Fruit fly (Drosophila melanogaster) whole organism, adult: ENCODE measurements around the gene CG31360.
A peak's percentile ranks its signal among the peaks of the same experiment; 100 is the strongest.

Experiments used
- CG14711 ChIP-seq: fragments of 200-800 bp; sonication (Bioruptor generic); optimal IDR thresholded peaks from 2 replicates; lab custom pipeline; 2018; ENCODE audit warnings: missing biosample characterization, mild to moderate bottlenecking, missing genetic modification characterization, moderate library complexity
- CG1620 ChIP-seq: fragments of 200-800 bp; sonication (Bioruptor generic); optimal IDR thresholded peaks from 2 replicates; lab custom pipeline; 2016; ENCODE audit warnings: missing biosample characterization, missing genetic modification characterization
- CG33017 ChIP-seq: fragments of 200-800 bp; sonication (Bioruptor generic); optimal IDR thresholded peaks from 2 replicates; lab custom pipeline; 2018; ENCODE audit warnings: missing biosample characterization, mild to moderate bottlenecking, missing genetic modification characterization, moderate library complexity
- CG5204 ChIP-seq: fragments of 200-800 bp; sonication (Bioruptor generic); optimal IDR thresholded peaks from 2 replicates; lab custom pipeline; 2016; ENCODE audit warnings: missing biosample characterization, missing genetic modification characterization
- CG7101 ChIP-seq: fragments of 200-800 bp; sonication (Bioruptor generic); optimal IDR thresholded peaks from 2 replicates; lab custom pipeline; 2018; ENCODE audit warnings: missing biosample characterization, mild to moderate bottlenecking, missing genetic modification characterization, moderate library complexity
- Clk ChIP-seq: fragments of 200-800 bp; sonication (Bioruptor generic); optimal IDR thresholded peaks from 2 replicates; lab custom pipeline; 2017; ENCODE audit warnings: missing biosample characterization, missing genetic modification characterization
- Hr96 ChIP-seq: fragments of 200-800 bp; sonication (Bioruptor generic); optimal IDR thresholded peaks from 2 replicates; lab custom pipeline; 2016; ENCODE audit warnings: missing biosample characterization, missing genetic modification characterization
- bab1 ChIP-seq: fragments of 200-800 bp; sonication (Bioruptor generic); optimal IDR thresholded peaks from 3 replicates; lab custom pipeline; 2019; ENCODE audit warnings: missing biosample characterization, mild to moderate bottlenecking, missing genetic modification characterization, moderate library complexity
- cic ChIP-seq: fragments of 200-800 bp; sonication (Bioruptor generic); optimal IDR thresholded peaks from 2 replicates; lab custom pipeline; 2017; ENCODE audit warnings: missing biosample characterization, mild to moderate bottlenecking, missing genetic modification characterization, moderate library complexity
- cnc ChIP-seq, 2 experiments: fragments of >200 bp; optimal IDR thresholded peaks; 2 replicates each; lab custom pipeline; 2017
- kay ChIP-seq: fragments of 200-800 bp; sonication (Bioruptor generic); peaks from one replicate; lab custom pipeline; 2016; ENCODE audit warnings: missing biosample characterization, missing genetic modification characterization, borderline replicate concordance
- ovo ChIP-seq: fragments of 200-800 bp; sonication (Bioruptor generic); optimal IDR thresholded peaks from 2 replicates; lab custom pipeline; 2016; ENCODE audit warnings: missing biosample characterization, missing genetic modification characterization
- tj ChIP-seq: fragments of 200-800 bp; sonication (Bioruptor generic); optimal IDR thresholded peaks from 3 replicates; lab custom pipeline; 2017; ENCODE audit warnings: missing biosample characterization, mild to moderate bottlenecking, missing genetic modification characterization, moderate library complexity
- toe ChIP-seq: fragments of 200-800 bp; sonication (Bioruptor generic); optimal IDR thresholded peaks from 2 replicates; lab custom pipeline; 2016; ENCODE audit warnings: missing biosample characterization, missing genetic modification characterization

DNA sequence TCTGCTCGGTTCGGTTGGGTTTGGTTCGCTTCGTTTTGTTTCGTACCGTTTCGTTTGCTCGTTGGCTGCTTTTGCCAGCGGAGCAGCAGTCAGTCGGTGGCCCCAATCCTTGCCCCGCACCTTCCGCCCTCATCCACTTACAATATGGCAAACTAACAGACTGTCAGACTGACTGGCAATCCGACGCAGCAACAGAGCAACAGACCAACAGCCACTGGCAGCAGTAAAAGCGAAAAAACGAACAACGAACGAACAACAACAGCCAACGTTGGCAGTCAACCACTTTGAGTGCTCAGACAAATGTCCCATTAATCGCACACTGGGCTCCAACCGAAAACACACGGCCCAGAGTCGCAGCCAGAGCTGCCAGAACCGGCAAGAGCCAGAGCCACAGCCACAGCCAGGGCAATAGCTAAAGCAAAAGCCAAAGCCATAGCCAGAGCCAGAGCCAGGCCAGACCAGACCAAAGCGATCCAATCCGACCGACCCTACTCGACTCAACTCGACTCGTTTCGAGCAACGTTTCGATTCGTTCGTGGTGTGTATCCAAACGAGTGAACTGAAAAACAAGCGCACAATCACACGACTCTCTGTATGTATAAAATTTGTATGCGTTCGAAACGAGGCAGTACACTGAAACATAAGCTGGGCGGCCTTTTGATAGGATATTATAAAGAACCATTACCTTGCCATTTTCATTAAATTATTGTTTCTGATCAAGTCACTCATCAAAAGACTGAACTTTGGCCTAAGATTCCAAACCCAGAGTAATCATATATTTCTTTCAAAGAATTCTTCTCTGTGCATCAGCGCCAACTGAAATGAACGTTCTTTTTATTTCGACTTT lies 19.0 kb downstream of the CG31360 start:
- peak; percentile 96 for TF ChIP-seq CG33017 (tag; lab: Kevin White, UChicago)
- TF ChIP-seq CG1620 (GFP tag; lab: Kevin White, UChicago) = peak; percentile 94
- peak; percentile 95 for TF ChIP-seq CG14711
- peak; percentile 94 for TF ChIP-seq toe (GFP tag; lab: Kevin White, UChicago)
- TF ChIP-seq Hr96 = peak; percentile 97
- peak; percentile 46 for TF ChIP-seq cic (GFP tag; lab: Kevin White, UChicago)
- peak; percentile 97 for TF ChIP-seq bab1 (GFP tag; lab: Kevin White, UChicago)
- TF ChIP-seq CG5204 (GFP tag; lab: Kevin White, UChicago) = peak; percentile 97
- TF ChIP-seq CG7101 (tag; lab: Kevin White, UChicago) = peak; percentile 97
- peak; percentile 97 for TF ChIP-seq kay (GFP tag; lab: Kevin White, UChicago)
- no peak for TF ChIP-seq cnc (optimal IDR thresholded peaks at IDR 0.05; lab: Kevin White, UChicago)
- peak; percentile 88 for TF ChIP-seq Clk (GFP tag; lab: Kevin White, UChicago)
- peak; percentile 82 for TF ChIP-seq ovo (GFP tag; lab: Kevin White, UChicago)
- peak; percentile 90 for TF ChIP-seq tj (GFP tag; lab: Kevin White, UChicago)
